Fruit fly (Drosophila melanogaster) whole organism, embryonic: ENCODE measurements around the gene mRpL39.

Source experiments
- Asciz ChIP-seq: fragments of 200-800 bp; sonication (Bioruptor generic); optimal IDR thresholded peaks from 2 replicates; lab custom pipeline; 2017; ENCODE audit warnings: missing biosample characterization, mild to moderate bottlenecking, missing genetic modification characterization, missing genetic modification reagents
- B-H1 ChIP-seq: fragments of 200-800 bp; sonication (Bioruptor generic); IDR thresholded peaks from 3 replicates; pipeline ENCODE4 v1.3.6; 2022; ENCODE audit warnings: missing biosample characterization, missing genetic modification characterization
- CG10147 ChIP-seq: fragments of 200-800 bp; sonication (Bioruptor generic); optimal IDR thresholded peaks from 2 replicates; lab custom pipeline; 2019; ENCODE audit warnings: missing biosample characterization, mild to moderate bottlenecking, missing genetic modification characterization, moderate library complexity
- CG13296 ChIP-seq: fragments of 200-800 bp; sonication (Bioruptor generic); optimal IDR thresholded peaks from 3 replicates; lab custom pipeline; 2018; ENCODE audit warnings: missing biosample characterization, mild to moderate bottlenecking, missing genetic modification characterization
- CG15073 ChIP-seq: fragments of 200-800 bp; sonication (Bioruptor generic); optimal IDR thresholded peaks from 2 replicates; lab custom pipeline; 2016; ENCODE audit warnings: missing biosample characterization, missing genetic modification characterization
- CG15269 ChIP-seq: fragments of 200-800 bp; sonication (Bioruptor generic); optimal IDR thresholded peaks from 2 replicates; lab custom pipeline; 2018; ENCODE audit warnings: missing biosample characterization, mild to moderate bottlenecking, missing genetic modification characterization, moderate library complexity
- CG1647 ChIP-seq: fragments of 200-800 bp; sonication (Bioruptor generic); optimal IDR thresholded peaks from 3 replicates; lab custom pipeline; 2016; ENCODE audit warnings: missing biosample characterization, missing genetic modification characterization
- CG17568 ChIP-seq: fragments of 200-800 bp; sonication (Bioruptor generic); optimal IDR thresholded peaks from 2 replicates; lab custom pipeline; 2018; ENCODE audit warnings: missing biosample characterization, mild to moderate bottlenecking, missing genetic modification characterization, moderate library complexity
- CG1792 ChIP-seq: fragments of 200-800 bp; sonication (Bioruptor generic); optimal IDR thresholded peaks from 2 replicates; lab custom pipeline; 2016; ENCODE audit warnings: missing biosample characterization, missing genetic modification characterization
- CG18619 ChIP-seq: fragments of 200-800 bp; sonication (Bioruptor generic); optimal IDR thresholded peaks from 3 replicates; lab custom pipeline; 2017; ENCODE audit warnings: missing biosample characterization, mild to moderate bottlenecking, missing genetic modification characterization
- CG3065 ChIP-seq: fragments of 200-800 bp; sonication (Bioruptor generic); optimal IDR thresholded peaks from 2 replicates; lab custom pipeline; 2016; ENCODE audit warnings: missing biosample characterization, missing genetic modification characterization
- CG3726 ChIP-seq: fragments of 200-800 bp; sonication (Bioruptor generic); IDR thresholded peaks from 3 replicates; pipeline ENCODE4, ENCODE4 v1.3.6; 2022; ENCODE audit warnings: missing biosample characterization, missing genetic modification characterization
- CG3838 ChIP-seq: fragments of 200-800 bp; sonication (Bioruptor generic); optimal IDR thresholded peaks from 3 replicates; lab custom pipeline; 2016; ENCODE audit warnings: missing biosample characterization, missing genetic modification characterization
- CG4328 ChIP-seq: fragments of 200-800 bp; sonication (Bioruptor generic); optimal IDR thresholded peaks from 3 replicates; lab custom pipeline; 2017; ENCODE audit warnings: missing biosample characterization, missing genetic modification reagents, missing genetic modification characterization
- CG43689 ChIP-seq: fragments of 200-800 bp; sonication (Bioruptor generic); IDR thresholded peaks from 2 replicates; pipeline ENCODE4 v1.3.6; 2022; ENCODE audit warnings: missing biosample characterization, missing genetic modification characterization
- CG4707 ChIP-seq: fragments of 200-800 bp; sonication (Bioruptor generic); optimal IDR thresholded peaks from 2 replicates; lab custom pipeline; 2018; ENCODE audit warnings: missing biosample characterization, mild to moderate bottlenecking, missing genetic modification characterization, moderate library complexity
- CG4730 ChIP-seq: fragments of 200-800 bp; sonication (Bioruptor generic); IDR thresholded peaks from 2 replicates; pipeline ENCODE4 v1.3.6; 2022; ENCODE audit warnings: missing biosample characterization, missing genetic modification characterization
- CG6272 ChIP-seq: fragments of 200-800 bp; sonication (Bioruptor generic); IDR thresholded peaks from 2 replicates; pipeline ENCODE4 v1.3.6; 2022; ENCODE audit warnings: missing biosample characterization, missing genetic modification characterization
- CG6689 ChIP-seq: fragments of 200-800 bp; sonication (Bioruptor generic); IDR thresholded peaks from 2 replicates; pipeline ENCODE4 v1.3.6; 2022; ENCODE audit warnings: missing biosample characterization, missing genetic modification characterization
- CG8089 ChIP-seq: fragments of 200-800 bp; sonication (Bioruptor generic); optimal IDR thresholded peaks from 3 replicates; lab custom pipeline; 2016; ENCODE audit warnings: missing biosample characterization, missing genetic modification characterization
- CG8281 ChIP-seq: fragments of 200-800 bp; sonication (Bioruptor generic); optimal IDR thresholded peaks from 2 replicates; lab custom pipeline; 2018; ENCODE audit warnings: missing biosample characterization, mild to moderate bottlenecking, missing genetic modification characterization, moderate library complexity
- CG9932 ChIP-seq: fragments of 200-800 bp; sonication (Bioruptor generic); IDR thresholded peaks from 2 replicates; pipeline ENCODE4 v1.3.6; 2022; ENCODE audit warnings: missing biosample characterization, missing genetic modification characterization
- CTCF ChIP-seq: fragments of 200-800 bp; sonication (Bioruptor generic); optimal IDR thresholded peaks from 2 replicates; lab custom pipeline; 2017; ENCODE audit warnings: missing biosample characterization, mild to moderate bottlenecking, missing genetic modification characterization, moderate library complexity
- CoRest ChIP-seq: fragments of 200-800 bp; sonication (Bioruptor generic); optimal IDR thresholded peaks from 3 replicates; lab custom pipeline; 2018; ENCODE audit warnings: missing biosample characterization, mild to moderate bottlenecking, missing genetic modification characterization, moderate library complexity
- ERR ChIP-seq: fragments of 200-800 bp; sonication (Bioruptor generic); optimal IDR thresholded peaks from 2 replicates; lab custom pipeline; 2016; ENCODE audit warnings: missing biosample characterization, missing genetic modification characterization
- Gsc ChIP-seq: fragments of 200-800 bp; sonication (Bioruptor generic); IDR thresholded peaks from 2 replicates; pipeline ENCODE4 v1.3.6; 2022; ENCODE audit warnings: missing biosample characterization, missing genetic modification characterization
- HLH3B ChIP-seq: fragments of 200-800 bp; sonication (Bioruptor generic); IDR thresholded peaks from 2 replicates; pipeline ENCODE4 v1.3.6; 2022; ENCODE audit warnings: missing biosample characterization, missing genetic modification characterization
- Hmx ChIP-seq: fragments of 200-800 bp; sonication (Bioruptor generic); optimal IDR thresholded peaks from 2 replicates; lab custom pipeline; 2016; ENCODE audit warnings: missing biosample characterization, missing genetic modification characterization
- Mes4 ChIP-seq: fragments of 200-800 bp; sonication (Bioruptor generic); optimal IDR thresholded peaks from 2 replicates; lab custom pipeline; 2016; ENCODE audit warnings: missing biosample characterization, missing genetic modification characterization
- NfI ChIP-seq: fragments of 200-800 bp; sonication (Bioruptor generic); optimal IDR thresholded peaks from 3 replicates; lab custom pipeline; 2018; ENCODE audit warnings: missing biosample characterization, mild to moderate bottlenecking, missing genetic modification characterization, moderate library complexity
- Optix ChIP-seq: fragments of 200-800 bp; sonication (Bioruptor generic); IDR thresholded peaks from 3 replicates; pipeline ENCODE4 v1.3.6; 2022; ENCODE audit warnings: missing biosample characterization, missing genetic modification characterization
- Pdp1 ChIP-seq, 2 experiments: fragments of 200-800 bp; sonication (Bioruptor generic); optimal IDR thresholded peaks; 3 replicates each; lab custom pipeline; 2016; ENCODE audit warnings: missing biosample characterization in 2 of 2, missing genetic modification characterization in 2 of 2, mild to moderate bottlenecking in 1 of 2, moderate library complexity in 1 of 2
- Rfx ChIP-seq: fragments of 200-800 bp; sonication (Bioruptor generic); IDR thresholded peaks from 2 replicates; pipeline ENCODE4 v1.3.6; 2022; ENCODE audit warnings: missing biosample characterization, missing genetic modification characterization
- Ssrp ChIP-seq: fragments of 200-800 bp; sonication (Bioruptor generic); optimal IDR thresholded peaks from 2 replicates; lab custom pipeline; 2018; ENCODE audit warnings: missing biosample characterization, mild to moderate bottlenecking, missing genetic modification characterization, moderate library complexity
- Usf ChIP-seq: fragments of 200-800 bp; sonication (Bioruptor generic); optimal IDR thresholded peaks from 2 replicates; lab custom pipeline; 2017; ENCODE audit warnings: missing genotype, missing biosample characterization, missing genetic modification characterization
- Vsx1 ChIP-seq: fragments of 200-800 bp; sonication (Bioruptor generic); optimal IDR thresholded peaks from 2 replicates; lab custom pipeline; 2017; ENCODE audit warnings: missing biosample characterization, mild to moderate bottlenecking, missing genetic modification characterization, missing genetic modification reagents
- bcd ChIP-seq: fragments of 200-800 bp; sonication (Bioruptor generic); optimal IDR thresholded peaks from 2 replicates; lab custom pipeline; 2017; ENCODE audit warnings: missing biosample characterization, mild to moderate bottlenecking, missing genetic modification characterization
- caup ChIP-seq: fragments of 200-800 bp; sonication (Bioruptor generic); optimal IDR thresholded peaks from 3 replicates; lab custom pipeline; 2017; ENCODE audit warnings: missing biosample characterization, mild to moderate bottlenecking, missing genetic modification characterization, moderate library complexity; ENCODE audit not compliant: severe bottlenecking
- cg ChIP-seq: fragments of 200-800 bp; sonication (Bioruptor generic); optimal IDR thresholded peaks from 3 replicates; lab custom pipeline; 2019; ENCODE audit warnings: missing biosample characterization, mild to moderate bottlenecking, missing genetic modification characterization, moderate library complexity
- dpn ChIP-seq, 2 experiments: fragments of 200-800 bp; sonication (Bioruptor generic); optimal IDR thresholded peaks; 3 replicates each; lab custom pipeline; 2016; ENCODE audit warnings: missing biosample characterization in 2 of 2, missing genetic modification characterization in 2 of 2
- fru ChIP-seq: fragments of >200 bp; optimal IDR thresholded peaks from 2 replicates; lab custom pipeline; 2017
- grn ChIP-seq: fragments of 200-800 bp; sonication (Bioruptor generic); optimal IDR thresholded peaks from 3 replicates; lab custom pipeline; 2017; ENCODE audit warnings: missing biosample characterization, missing genetic modification characterization
- jumu ChIP-seq: fragments of 200-800 bp; sonication (Bioruptor generic); optimal IDR thresholded peaks from 3 replicates; lab custom pipeline; 2016; ENCODE audit warnings: missing biosample characterization, missing genetic modification characterization
- lab ChIP-seq: fragments of 200-800 bp; sonication (Bioruptor generic); optimal IDR thresholded peaks from 3 replicates; lab custom pipeline; 2017; ENCODE audit warnings: missing biosample characterization, missing genetic modification characterization, mild to moderate bottlenecking, moderate library complexity, missing genetic modification reagents
- pum ChIP-seq: fragments of 200-800 bp; sonication (Bioruptor generic); optimal IDR thresholded peaks from 2 replicates; lab custom pipeline; 2016; ENCODE audit warnings: missing biosample characterization, missing genetic modification characterization
- ranshi ChIP-seq: fragments of 200-800 bp; sonication (Bioruptor generic); IDR thresholded peaks from 2 replicates; pipeline ENCODE4 v1.3.6; 2022; ENCODE audit warnings: missing biosample characterization, missing genetic modification characterization
- slp2 ChIP-seq: fragments of 200-800 bp; sonication (Bioruptor generic); optimal IDR thresholded peaks from 2 replicates; lab custom pipeline; 2016; ENCODE audit warnings: missing biosample characterization, missing genetic modification characterization
- stwl ChIP-seq: fragments of 200-800 bp; sonication (Bioruptor generic); optimal IDR thresholded peaks from 3 replicates; lab custom pipeline; 2018; ENCODE audit warnings: missing biosample characterization, mild to moderate bottlenecking, missing genetic modification characterization, moderate library complexity
- tna ChIP-seq: fragments of 200-800 bp; sonication (Bioruptor generic); IDR thresholded peaks from 2 replicates; pipeline ENCODE4 v1.3.6; 2022; ENCODE audit warnings: missing biosample characterization, missing genetic modification characterization; ENCODE audit not compliant: partially characterized antibody
- tx ChIP-seq: fragments of 200-800 bp; sonication (Bioruptor generic); optimal IDR thresholded peaks from 2 replicates; lab custom pipeline; 2016; ENCODE audit warnings: missing biosample characterization, missing genetic modification characterization
- wdn ChIP-seq: fragments of 200-800 bp; sonication (Bioruptor generic); IDR thresholded peaks from 2 replicates; pipeline ENCODE4 v1.3.6; 2022; ENCODE audit warnings: missing biosample characterization, missing genetic modification characterization
- zen2 ChIP-seq: fragments of 200-800 bp; sonication (Bioruptor generic); IDR thresholded peaks from 3 replicates; pipeline ENCODE4 v1.3.6; 2022; ENCODE audit warnings: missing biosample characterization, missing genetic modification characterization; ENCODE audit not compliant: partially characterized antibody

mRpL39 gene

DNA sequence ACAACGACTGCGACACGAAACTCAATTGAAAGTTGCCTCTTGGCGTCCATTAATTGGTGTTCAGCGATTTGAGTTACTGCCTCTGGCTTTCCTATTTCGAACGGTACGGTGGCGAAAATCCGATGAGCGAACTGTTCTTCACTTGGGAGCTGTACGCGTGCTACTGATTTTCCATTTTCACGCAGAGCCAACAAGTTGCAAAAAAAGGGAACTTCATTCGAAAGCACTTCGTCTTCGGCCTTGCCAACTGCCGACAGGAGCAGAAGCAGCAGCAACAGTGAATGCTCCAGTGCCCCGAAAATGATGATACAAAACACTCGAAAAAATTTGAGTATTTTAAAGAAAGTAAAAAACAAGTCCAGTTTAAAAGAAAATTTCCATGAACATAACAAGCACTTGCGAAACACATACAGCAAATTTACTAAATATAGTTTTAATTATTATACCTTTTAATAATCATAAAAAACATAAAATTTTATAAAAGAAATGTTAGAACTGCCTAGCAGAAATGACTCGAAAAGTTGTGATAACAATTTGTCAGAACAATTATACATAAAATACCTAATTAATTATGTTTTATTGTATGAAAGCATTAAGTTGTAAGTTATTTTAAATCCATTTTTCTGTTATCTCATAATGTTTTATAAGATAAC lies 34.7 kb upstream of the mRpL39 start (continued):
- TF ChIP-seq NfI: peak; percentile 36
- TF ChIP-seq CG3838: no peak
- peak; percentile 54 for TF ChIP-seq CG13296 (GFP tag; lab: Kevin White, UChicago)
- TF ChIP-seq ranshi (GFP tag; lab: Robert Waterston, UW): no peak
- TF ChIP-seq pum (GFP tag; lab: Kevin White, UChicago): no peak
- TF ChIP-seq zen2 (GFP tag; lab: Robert Waterston, UW): no peak
- no peak for TF ChIP-seq Vsx1 (GFP tag; lab: Kevin White, UChicago)
- no peak for TF ChIP-seq Optix (GFP tag; lab: Robert Waterston, UW)
- TF ChIP-seq CG17568: no peak
- no peak for TF ChIP-seq CG9932 (GFP tag; lab: Robert Waterston, UW)
- TF ChIP-seq Asciz (GFP tag; lab: Kevin White, UChicago): no peak
- peak; percentile 49 for TF ChIP-seq CG15269 (tag; lab: Kevin White, UChicago)
- TF ChIP-seq caup (GFP tag; lab: Kevin White, UChicago): peak; percentile 48
- TF ChIP-seq Rfx (GFP tag; lab: Robert Waterston, UW): no peak
- TF ChIP-seq CG3065: no peak
- TF ChIP-seq CG18619 (GFP tag; lab: Kevin White, UChicago): peak; percentile 48
- no peak for TF ChIP-seq CG6272 (GFP tag; lab: Robert Waterston, UW)
- TF ChIP-seq jumu (GFP tag; lab: Kevin White, UChicago): no peak
- TF ChIP-seq CG4707 (GFP tag; lab: Kevin White, UChicago): no peak
- TF ChIP-seq B-H1: no peak
- no peak for TF ChIP-seq HLH3B (GFP tag; lab: Robert Waterston, UW)
- TF ChIP-seq CG1647 (GFP tag; lab: Kevin White, UChicago): no peak
- peak; percentile 32 for TF ChIP-seq Ssrp (tag; lab: Kevin White, UChicago)
- TF ChIP-seq CG1792 (GFP tag; lab: Kevin White, UChicago): no peak
- no peak for TF ChIP-seq Usf (GFP tag; lab: Kevin White, UChicago)
- 0 out of 2 replicates have a peak, but pooled peaks have one; percentile 29 for TF ChIP-seq wdn (GFP tag; lab: Robert Waterston, UW)
- no peak for TF ChIP-seq stwl (tag; lab: Kevin White, UChicago)
- TF ChIP-seq ERR (GFP tag; lab: Kevin White, UChicago): no peak
- no peak for TF ChIP-seq cg (GFP tag; lab: Kevin White, UChicago)
- peak; percentile 49 for TF ChIP-seq bcd (GFP tag; lab: Kevin White, UChicago)
- TF ChIP-seq grn (GFP tag; lab: Kevin White, UChicago): no peak
- no peak for TF ChIP-seq CG4730 (GFP tag; lab: Robert Waterston, UW)
- no peak for TF ChIP-seq Hmx (GFP tag; lab: Kevin White, UChicago)
- peak; percentile 58 for TF ChIP-seq lab (GFP tag; lab: Kevin White, UChicago)
- TF ChIP-seq CG6689 (GFP tag; lab: Robert Waterston, UW): no peak
- no peak for TF ChIP-seq dpn (GFP tag; optimal IDR thresholded peaks at IDR 0.05; lab: Kevin White, UChicago)
- no peak for TF ChIP-seq fru (lab: Kevin White, UChicago)
- peak; percentile 53 for TF ChIP-seq CoRest (tag; lab: Kevin White, UChicago)
- TF ChIP-seq CG8089: no peak
- TF ChIP-seq CG10147: peak; percentile 59
- TF ChIP-seq Gsc (GFP tag; lab: Robert Waterston, UW): no peak
- TF ChIP-seq CG8281: no peak
- no peak for TF ChIP-seq Pdp1 (GFP tag; optimal IDR thresholded peaks at IDR 0.05; lab: Kevin White, UChicago)
- no peak for TF ChIP-seq CTCF
- TF ChIP-seq CG4328 (GFP tag; lab: Kevin White, UChicago): no peak
- TF ChIP-seq CG43689 (GFP tag; lab: Robert Waterston, UW): no peak
- no peak for TF ChIP-seq CG3726
- no peak for TF ChIP-seq slp2
- no peak for TF ChIP-seq tx (GFP tag; lab: Kevin White, UChicago)
- TF ChIP-seq CG15073: no peak
- no peak for TF ChIP-seq tna
- TF ChIP-seq Mes4 (GFP tag; lab: Kevin White, UChicago): no peak
